Worm (Caenorhabditis elegans) whole organism, early embryonic: ENCODE data around the gene F25E5.9.

Experiments
- B0310.2 ChIP-seq: sonication (generic microtip); optimal IDR thresholded peaks from 2 replicates; lab custom pipeline; 2016; ENCODE audit warnings: mild to moderate bottlenecking, missing genetic modification characterization, missing compliant biosample characterization
- F13C5.2 ChIP-seq: sonication (generic microtip); optimal IDR thresholded peaks from 2 replicates; lab custom pipeline; 2017; ENCODE audit warnings: mild to moderate bottlenecking, missing genetic modification characterization, inconsistent platforms, missing compliant biosample characterization
- aly-1 ChIP-seq: sonication (generic microtip); optimal IDR thresholded peaks from 2 replicates; lab custom pipeline; 2016; ENCODE audit warnings: missing genetic modification characterization, missing compliant biosample characterization
- ama-1 ChIP-seq: fragments of 150-350 bp; optimal IDR thresholded peaks from 2 replicates; lab custom pipeline; 2014
- ceh-13 ChIP-seq: fragments of 200-800 bp; sonication (Bioruptor generic); optimal IDR thresholded peaks from 2 replicates; lab custom pipeline; 2018; ENCODE audit warnings: mild to moderate bottlenecking, missing genetic modification characterization, missing compliant biosample characterization
- ceh-36 ChIP-seq: sonication (generic microtip); optimal IDR thresholded peaks from 2 replicates; lab custom pipeline; 2016; ENCODE audit warnings: missing genetic modification characterization, inconsistent platforms, missing compliant biosample characterization
- ets-7 ChIP-seq: sonication (generic microtip); optimal IDR thresholded peaks from 2 replicates; lab custom pipeline; 2016; ENCODE audit warnings: missing genotype, missing genetic modification characterization, missing compliant biosample characterization
- flt-1 ChIP-seq: fragments of 200-800 bp; sonication (Bioruptor generic); IDR thresholded peaks from 2 replicates; pipeline ENCODE4 v1.3.6; 2022; ENCODE audit warnings: missing genetic modification characterization, missing compliant biosample characterization
- hmbx-1 ChIP-seq: sonication (generic microtip); optimal IDR thresholded peaks from 2 replicates; lab custom pipeline; 2016; ENCODE audit warnings: mild to moderate bottlenecking, missing genetic modification characterization, missing compliant biosample characterization
- hmg-4 ChIP-seq: fragments of 200-800 bp; sonication (Bioruptor generic); optimal IDR thresholded peaks from 2 replicates; lab custom pipeline; 2018; ENCODE audit warnings: mild to moderate bottlenecking, missing genetic modification characterization, missing compliant biosample characterization
- hnd-1 ChIP-seq: sonication (generic microtip); optimal IDR thresholded peaks from 2 replicates; lab custom pipeline; 2016; ENCODE audit warnings: missing genetic modification characterization, missing compliant biosample characterization
- pes-1 ChIP-seq: fragments of 200-800 bp; sonication (Bioruptor generic); IDR thresholded peaks from 2 replicates; pipeline ENCODE4 v1.3.6; 2022; ENCODE audit warnings: missing genetic modification reagents, missing genetic modification characterization, missing compliant biosample characterization
- scrt-1 ChIP-seq: fragments of 200-800 bp; sonication (Bioruptor generic); IDR thresholded peaks from 2 replicates; pipeline ENCODE4 v1.3.6; 2022; ENCODE audit warnings: missing genetic modification characterization, missing compliant biosample characterization
- sea-1 ChIP-seq: fragments of 200-800 bp; sonication (Bioruptor generic); conservative IDR thresholded peaks from 2 replicates; pipeline ENCODE4 v1.3.6; 2022; ENCODE audit warnings: missing genetic modification characterization, missing compliant biosample characterization
- tbx-11 ChIP-seq: fragments of 200-800 bp; sonication (Bioruptor generic); IDR thresholded peaks from 2 replicates; pipeline ENCODE4 v1.3.6; 2022; ENCODE audit warnings: missing genetic modification characterization, missing compliant biosample characterization
- tbx-37 ChIP-seq: fragments of 200-800 bp; sonication (Bioruptor generic); conservative IDR thresholded peaks from 2 replicates; pipeline ENCODE4 v1.3.6; 2022; ENCODE audit warnings: missing genetic modification reagents, missing genetic modification characterization, missing compliant biosample characterization
- tra-4 ChIP-seq: sonication (generic microtip); optimal IDR thresholded peaks from 2 replicates; lab custom pipeline; 2017; ENCODE audit warnings: missing genetic modification characterization, missing compliant biosample characterization

Gene F25E5.9

ce11 chrV:7424336-7424735 is 13.4 kb downstream of the F25E5.9 start, which contains the start of gene F18E3.10:
Gene F18E3.10, minus strand, starts transcription at chrV:7424436.
- TF ChIP-seq sea-1 (no peak), aly-1 (tag; lab: Kevin White, UChicago) (no peak), tbx-11 (GFP tag; lab: Robert Waterston, UW) (no peak), ceh-13 (GFP tag; lab: Kevin White, UChicago) (no peak), hmbx-1 (tag; lab: Kevin White, UChicago) (no peak)

- TF ChIP-seq aly-1 (tag; lab: Kevin White, UChicago) (no peak), scrt-1 (GFP tag; lab: Robert Waterston, UW) (no peak), tbx-37 (GFP tag; lab: Robert Waterston, UW) (no peak), flt-1 (no peak), hmbx-1 (tag; lab: Kevin White, UChicago) (no peak), hmg-4 (GFP tag; lab: Kevin White, UChicago) (no peak), ceh-13 (GFP tag; lab: Kevin White, UChicago) (no peak), B0310.2 (tag; lab: Kevin White, UChicago) (no peak), ceh-36 (tag; lab: Kevin White, UChicago) (no peak)
These were observed 17.6 kb downstream of the F25E5.9 start, which contains the start of gene srxa-4 for ce11 chrV:7420162-7420561. Gene srxa-4, plus strand, starts transcription at chrV:7420462.

ce11 chrV:7417018-7417716 is 20.6 kb downstream of the F25E5.9 start, which contains the start of gene srw-67:
Gene srw-67, plus strand, starts transcription at chrV:7417660.
- TF ChIP-seq hmbx-1 (tag; lab: Kevin White, UChicago) (no peak), tbx-11 (GFP tag; lab: Robert Waterston, UW) (no peak), hnd-1 (tag; lab: Kevin White, UChicago) (no peak), tra-4 (tag; lab: Kevin White, UChicago) (no peak), aly-1 (tag; lab: Kevin White, UChicago) (no peak), hmg-4 (GFP tag; lab: Kevin White, UChicago) (no peak)

- TF ChIP-seq tbx-37 (GFP tag; lab: Robert Waterston, UW) = no peak
- no peak for TF ChIP-seq B0310.2 (tag; lab: Kevin White, UChicago)
- no peak for TF ChIP-seq ama-1
- no peak for TF ChIP-seq pes-1 (GFP tag; lab: Robert Waterston, UW)
- TF ChIP-seq flt-1 = no peak
- TF ChIP-seq ets-7 (tag; lab: Kevin White, UChicago) = no peak
- no peak for TF ChIP-seq hnd-1 (tag; lab: Kevin White, UChicago)
- no peak for TF ChIP-seq tra-4 (tag; lab: Kevin White, UChicago)
- no peak for TF ChIP-seq ceh-13 (GFP tag; lab: Kevin White, UChicago)
- no peak for TF ChIP-seq hmbx-1 (tag; lab: Kevin White, UChicago)
- no peak for TF ChIP-seq ceh-36 (tag; lab: Kevin White, UChicago)
- no peak for TF ChIP-seq hmg-4 (GFP tag; lab: Kevin White, UChicago)
- no peak for TF ChIP-seq F13C5.2 (tag; lab: Kevin White, UChicago)
- no peak for TF ChIP-seq tbx-11 (GFP tag; lab: Robert Waterston, UW)
These were observed 21.1 kb downstream of the F25E5.9 start for ce11 chrV:7416569-7416968.

ce11 chrV:7415780-7416428 is 21.8 kb downstream of the F25E5.9 start, which contains the start of gene F18E3.13:
Gene F18E3.13, plus strand, starts transcription at chrV:7416164.
- TF ChIP-seq ets-7 (tag; lab: Kevin White, UChicago) (no peak), scrt-1 (GFP tag; lab: Robert Waterston, UW) (no peak), sea-1 (no peak), F13C5.2 (tag; lab: Kevin White, UChicago) (no peak), B0310.2 (tag; lab: Kevin White, UChicago) (no peak), tra-4 (tag; lab: Kevin White, UChicago) (no peak), hnd-1 (tag; lab: Kevin White, UChicago) (no peak), flt-1 (no peak), ceh-13 (GFP tag; lab: Kevin White, UChicago) (no peak), hmbx-1 (tag; lab: Kevin White, UChicago) (no peak), aly-1 (tag; lab: Kevin White, UChicago) (no peak), tbx-37 (GFP tag; lab: Robert Waterston, UW) (no peak), tbx-11 (GFP tag; lab: Robert Waterston, UW) (no peak), ceh-36 (tag; lab: Kevin White, UChicago) (no peak), ama-1 (no peak), pes-1 (GFP tag; lab: Robert Waterston, UW) (no peak), hmg-4 (GFP tag; lab: Kevin White, UChicago) (no peak)

- TF ChIP-seq tbx-11 (GFP tag; lab: Robert Waterston, UW) (no peak), tbx-37 (GFP tag; lab: Robert Waterston, UW) (no peak)
These were observed 22.8 kb downstream of the F25E5.9 start, which contains the start of gene F18E3.12 for ce11 chrV:7414909-7415308. Gene F18E3.12, plus strand, starts transcription at chrV:7414985.

- no peak for TF ChIP-seq aly-1 (tag; lab: Kevin White, UChicago)
- TF ChIP-seq ceh-36 (tag; lab: Kevin White, UChicago) = no peak
These were observed 24.5 kb downstream of the F25E5.9 start, which contains the start of gene F18E3.11 for ce11 chrV:7413107-7413774. Gene F18E3.11, plus strand, starts transcription at chrV:7413482.
